Worm (Caenorhabditis elegans): ENCODE data around the gene F54D12.7.

Gene F54D12.7

ce11 chrII:1385280-1385679, at the start of gene F54D12.7:
Gene F54D12.7, minus strand, starts transcription at chrII:1385380.
- no peak for TF ChIP-seq hmg-4 (GFP tag; optimal IDR thresholded peaks at IDR 0.05)
- no peak for TF ChIP-seq tbx-11 (GFP tag; IDR thresholded peaks at IDR 0.05)
- TF ChIP-seq ama-1 (optimal IDR thresholded peaks at IDR 0.05): no peak
- no peak for TF ChIP-seq B0310.2 (tag; optimal IDR thresholded peaks at IDR 0.05)
- TF ChIP-seq aly-1 (tag; optimal IDR thresholded peaks at IDR 0.05): no peak
- TF ChIP-seq tra-4 (tag; optimal IDR thresholded peaks at IDR 0.05): no peak
- no peak for TF ChIP-seq flt-1 (GFP tag; IDR thresholded peaks at IDR 0.05)
- no peak for TF ChIP-seq F13C5.2 (tag; optimal IDR thresholded peaks at IDR 0.05)
- TF ChIP-seq ceh-36 (tag; optimal IDR thresholded peaks at IDR 0.05): no peak
- no peak for TF ChIP-seq scrt-1 (GFP tag; IDR thresholded peaks at IDR 0.05)
- no peak for TF ChIP-seq pes-1 (GFP tag; IDR thresholded peaks at IDR 0.05)
- no peak for TF ChIP-seq hnd-1 (tag; optimal IDR thresholded peaks at IDR 0.05)
- no peak for TF ChIP-seq hmbx-1 (tag; optimal IDR thresholded peaks at IDR 0.05)

ce11 chrII:1423660-1424059, 38.5 kb upstream of the F54D12.7 start, which contains the start of gene Y51H7C.10:
Gene Y51H7C.10, minus strand, starts transcription at chrII:1423760.
- no peak for TF ChIP-seq ets-7 (tag; optimal IDR thresholded peaks at IDR 0.05)
- no peak for TF ChIP-seq scrt-1 (GFP tag; IDR thresholded peaks at IDR 0.05)
- TF ChIP-seq hmg-4 (GFP tag; optimal IDR thresholded peaks at IDR 0.05): no peak
- TF ChIP-seq hmbx-1 (tag; optimal IDR thresholded peaks at IDR 0.05): no peak
- TF ChIP-seq tbx-37 (GFP tag; conservative IDR thresholded peaks at IDR 0.05): no peak
- no peak for TF ChIP-seq B0310.2 (tag; optimal IDR thresholded peaks at IDR 0.05)
- no peak for TF ChIP-seq pes-1 (GFP tag; IDR thresholded peaks at IDR 0.05)
- TF ChIP-seq tra-4 (tag; optimal IDR thresholded peaks at IDR 0.05): no peak

- TF ChIP-seq ceh-13 (GFP tag; optimal IDR thresholded peaks at IDR 0.05) (no peak), B0310.2 (tag; optimal IDR thresholded peaks at IDR 0.05) (no peak), ama-1 (optimal IDR thresholded peaks at IDR 0.05) (no peak), tbx-37 (GFP tag; conservative IDR thresholded peaks at IDR 0.05) (no peak), flt-1 (GFP tag; IDR thresholded peaks at IDR 0.05) (no peak), scrt-1 (GFP tag; IDR thresholded peaks at IDR 0.05) (no peak), tra-4 (tag; optimal IDR thresholded peaks at IDR 0.05) (no peak), sea-1 (GFP tag; conservative IDR thresholded peaks at IDR 0.05) (no peak), pes-1 (GFP tag; IDR thresholded peaks at IDR 0.05) (no peak), hmg-4 (GFP tag; optimal IDR thresholded peaks at IDR 0.05) (no peak), ets-7 (tag; optimal IDR thresholded peaks at IDR 0.05) (no peak), hnd-1 (tag; optimal IDR thresholded peaks at IDR 0.05) (no peak), ceh-36 (tag; optimal IDR thresholded peaks at IDR 0.05) (no peak), tbx-11 (GFP tag; IDR thresholded peaks at IDR 0.05) (no peak), hmbx-1 (tag; optimal IDR thresholded peaks at IDR 0.05) (no peak)
Observed at ce11 chrII:1420806-1421463, 35.8 kb upstream of the F54D12.7 start.

- TF ChIP-seq B0310.2 (tag; optimal IDR thresholded peaks at IDR 0.05) (no peak), aly-1 (tag; optimal IDR thresholded peaks at IDR 0.05) (no peak), F13C5.2 (tag; optimal IDR thresholded peaks at IDR 0.05) (no peak), ceh-36 (tag; optimal IDR thresholded peaks at IDR 0.05) (no peak), ceh-13 (GFP tag; optimal IDR thresholded peaks at IDR 0.05) (no peak), hnd-1 (tag; optimal IDR thresholded peaks at IDR 0.05) (no peak), ets-7 (tag; optimal IDR thresholded peaks at IDR 0.05) (no peak), hmbx-1 (tag; optimal IDR thresholded peaks at IDR 0.05) (no peak), hmg-4 (GFP tag; optimal IDR thresholded peaks at IDR 0.05) (no peak), tbx-37 (GFP tag; conservative IDR thresholded peaks at IDR 0.05) (no peak), pes-1 (GFP tag; IDR thresholded peaks at IDR 0.05) (no peak)
Observed at ce11 chrII:1419994-1420393, 34.8 kb upstream of the F54D12.7 start.

DNA sequence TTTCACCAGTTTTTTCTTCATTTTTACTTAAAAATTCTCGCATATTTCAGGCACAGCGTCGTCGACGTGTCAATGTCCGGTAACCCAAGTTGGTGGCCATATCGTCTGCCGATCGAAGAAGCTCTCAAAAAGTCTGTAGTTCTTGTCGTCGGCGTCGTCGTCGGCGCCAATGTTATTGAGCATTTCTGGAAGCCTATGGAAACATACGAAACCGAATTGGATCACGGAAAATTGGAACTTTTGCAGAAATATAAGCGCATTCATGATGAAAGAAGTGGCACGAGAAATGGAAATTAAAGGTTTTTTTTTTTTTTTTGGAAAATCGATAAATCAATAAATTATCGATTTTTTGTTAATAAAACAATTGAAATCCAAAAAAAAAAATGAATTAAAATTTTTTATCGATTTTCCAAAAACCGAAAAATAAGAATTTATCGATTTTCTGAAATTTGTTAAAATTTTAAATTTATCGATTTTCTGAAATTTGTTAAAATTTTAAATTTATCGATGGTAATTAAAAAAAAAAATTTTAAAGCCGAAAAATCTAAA, 27.3 kb upstream of the F54D12.7 start, which contains the start of gene alkb-1:
Gene alkb-1 (plus strand): TSS at position 51 of the 549 bp plus-strand sequence.
- no peak for TF ChIP-seq pes-1 (GFP tag; IDR thresholded peaks at IDR 0.05)
- TF ChIP-seq scrt-1 (GFP tag; IDR thresholded peaks at IDR 0.05): no peak
- TF ChIP-seq flt-1 (GFP tag; IDR thresholded peaks at IDR 0.05): no peak
- TF ChIP-seq B0310.2 (tag; optimal IDR thresholded peaks at IDR 0.05): no peak
- no peak for TF ChIP-seq tbx-37 (GFP tag; conservative IDR thresholded peaks at IDR 0.05)
- no peak for TF ChIP-seq hmg-4 (GFP tag; optimal IDR thresholded peaks at IDR 0.05)
- TF ChIP-seq ceh-36 (tag; optimal IDR thresholded peaks at IDR 0.05): no peak
- TF ChIP-seq aly-1 (tag; optimal IDR thresholded peaks at IDR 0.05): no peak
- no peak for TF ChIP-seq F13C5.2 (tag; optimal IDR thresholded peaks at IDR 0.05)
- TF ChIP-seq ceh-13 (GFP tag; optimal IDR thresholded peaks at IDR 0.05): no peak
- TF ChIP-seq ama-1 (optimal IDR thresholded peaks at IDR 0.05): no peak
- no peak for TF ChIP-seq hnd-1 (tag; optimal IDR thresholded peaks at IDR 0.05)
- no peak for TF ChIP-seq tbx-11 (GFP tag; IDR thresholded peaks at IDR 0.05)
- TF ChIP-seq tra-4 (tag; optimal IDR thresholded peaks at IDR 0.05): no peak
- TF ChIP-seq ets-7 (tag; optimal IDR thresholded peaks at IDR 0.05): no peak
- no peak for TF ChIP-seq hmbx-1 (tag; optimal IDR thresholded peaks at IDR 0.05)
- no peak for TF ChIP-seq sea-1 (GFP tag; conservative IDR thresholded peaks at IDR 0.05)

DNA sequence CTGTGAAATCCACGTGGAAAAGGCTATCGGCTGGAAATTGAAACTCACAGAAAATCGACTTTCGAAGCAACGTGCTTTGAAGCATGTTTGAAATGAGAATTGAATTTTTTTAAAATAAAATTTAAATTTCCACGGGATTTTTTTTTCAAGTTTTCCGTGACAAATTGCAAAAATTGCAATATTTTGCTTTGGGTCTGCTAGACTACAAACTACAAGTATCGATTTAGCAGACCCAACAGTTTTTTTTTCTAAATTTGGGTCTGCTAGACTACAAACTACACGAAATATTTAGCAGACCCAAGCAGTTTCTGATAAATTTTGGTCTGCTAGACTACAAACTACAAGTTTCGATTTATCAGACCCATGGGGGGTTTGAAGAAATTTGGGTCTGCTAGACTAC, 26.2 kb upstream of the F54D12.7 start, which contains the start of gene Y51H7C.9:
Gene Y51H7C.9 (minus strand): TSS at position 101 of the 400 bp plus-strand sequence.
- TF ChIP-seq F13C5.2 (tag; optimal IDR thresholded peaks at IDR 0.05) (no peak), ceh-36 (tag; optimal IDR thresholded peaks at IDR 0.05) (no peak), tbx-37 (GFP tag; conservative IDR thresholded peaks at IDR 0.05) (no peak), flt-1 (GFP tag; IDR thresholded peaks at IDR 0.05) (no peak), tbx-11 (GFP tag; IDR thresholded peaks at IDR 0.05) (no peak), scrt-1 (GFP tag; IDR thresholded peaks at IDR 0.05) (no peak), aly-1 (tag; optimal IDR thresholded peaks at IDR 0.05) (no peak), hnd-1 (tag; optimal IDR thresholded peaks at IDR 0.05) (no peak)

- TF ChIP-seq tbx-11 (GFP tag; IDR thresholded peaks at IDR 0.05): no peak
- no peak for TF ChIP-seq F13C5.2 (tag; optimal IDR thresholded peaks at IDR 0.05)
- TF ChIP-seq hnd-1 (tag; optimal IDR thresholded peaks at IDR 0.05): no peak
- TF ChIP-seq hmg-4 (GFP tag; optimal IDR thresholded peaks at IDR 0.05): no peak
- no peak for TF ChIP-seq hmbx-1 (tag; optimal IDR thresholded peaks at IDR 0.05)
- no peak for TF ChIP-seq B0310.2 (tag; optimal IDR thresholded peaks at IDR 0.05)
- no peak for TF ChIP-seq aly-1 (tag; optimal IDR thresholded peaks at IDR 0.05)
- TF ChIP-seq ets-7 (tag; optimal IDR thresholded peaks at IDR 0.05): no peak
- no peak for TF ChIP-seq pes-1 (GFP tag; IDR thresholded peaks at IDR 0.05)
- TF ChIP-seq ceh-13 (GFP tag; optimal IDR thresholded peaks at IDR 0.05): no peak
- TF ChIP-seq tbx-37 (GFP tag; conservative IDR thresholded peaks at IDR 0.05): no peak
- no peak for TF ChIP-seq ceh-36 (tag; optimal IDR thresholded peaks at IDR 0.05)
- no peak for TF ChIP-seq ama-1 (optimal IDR thresholded peaks at IDR 0.05)
- no peak for TF ChIP-seq sea-1 (GFP tag; conservative IDR thresholded peaks at IDR 0.05)
- no peak for TF ChIP-seq tra-4 (tag; optimal IDR thresholded peaks at IDR 0.05)
- no peak for TF ChIP-seq scrt-1 (GFP tag; IDR thresholded peaks at IDR 0.05)
Observed at ce11 chrII:1403056-1403455, 17.9 kb upstream of the F54D12.7 start, which contains the start of the genes Y51H7C.41 and cogc-4. Gene Y51H7C.41, plus strand, starts transcription at chrII:1403321. Gene cogc-4, plus strand, starts transcription at chrII:1403441.
